Worm (Caenorhabditis elegans): Measurements from ENCODE around the gene npp-25.

- TF ChIP-seq ceh-83 (GFP tag; optimal IDR thresholded peaks at IDR 0.05) (no peak), hlh-1 (tag; optimal IDR thresholded peaks at IDR 0.05) (no peak), bed-3 (GFP tag; optimal IDR thresholded peaks at IDR 0.05) (no peak), blmp-1 (tag; optimal IDR thresholded peaks at IDR 0.05) (no peak), mep-1 (tag; optimal IDR thresholded peaks at IDR 0.05) (no peak), lin-13 (tag; optimal IDR thresholded peaks at IDR 0.05) (no peak), ztf-11 (tag; optimal IDR thresholded peaks at IDR 0.05) (no peak), ceh-43 (GFP tag; optimal IDR thresholded peaks at IDR 0.05) (no peak), tbx-8 (GFP tag; optimal IDR thresholded peaks at IDR 0.05) (no peak), nhr-12 (tag; optimal IDR thresholded peaks at IDR 0.05) (no peak), drap-1 (GFP tag; optimal IDR thresholded peaks at IDR 0.05) (no peak), nhr-28 (tag; optimal IDR thresholded peaks at IDR 0.05) (no peak)
Measured at ce11 chrIII:12960705-12961104, 34.9 kb upstream of the npp-25 start.
